Worm (Caenorhabditis elegans): Measurements from ENCODE around the gene rsef-1.

DNA sequence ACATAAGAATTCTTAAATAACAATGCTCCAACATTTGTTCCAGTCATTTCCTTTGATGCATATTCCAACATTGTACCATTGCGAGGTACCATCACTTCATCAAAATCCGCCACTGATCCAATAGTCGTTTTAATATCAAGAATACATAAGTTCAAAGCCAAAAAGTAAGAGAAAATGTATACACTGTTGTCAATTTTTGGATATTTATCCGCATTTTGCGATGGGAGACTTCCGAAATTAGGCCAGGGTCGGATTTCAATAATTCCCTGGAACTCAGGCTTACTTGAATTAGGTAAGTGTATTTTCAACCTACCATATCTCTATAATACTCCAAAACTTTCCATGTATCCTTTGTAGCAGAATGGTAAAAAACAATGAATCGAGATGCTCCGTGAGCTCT is 25.0 kb downstream of the rsef-1 start, which contains the start of gene M02F4.2:
- TF ChIP-seq ztf-29 (GFP tag; IDR thresholded peaks at IDR 0.05) (no peak), ztf-23 (GFP tag; IDR thresholded peaks at IDR 0.05) (no peak), cog-1 (tag; optimal IDR thresholded peaks at IDR 0.05) (no peak), klf-2 (GFP tag; conservative IDR thresholded peaks at IDR 0.05) (no peak), flt-1 (GFP tag; IDR thresholded peaks at IDR 0.05) (no peak), ref-1 (GFP tag; conservative IDR thresholded peaks at IDR 0.05) (no peak), tab-1 (GFP tag; IDR thresholded peaks at IDR 0.05) (no peak)

All from whole organism, midembryonic.